Worm (Caenorhabditis elegans) whole organism, midembryonic: ENCODE data around the gene znf-782.

ENCODE experiments used
- T22C8.4 ChIP-seq: fragments of 200-800 bp; sonication (Bioruptor generic); IDR thresholded peaks from 2 replicates; pipeline ENCODE4 v1.3.6; 2022; ENCODE audit warnings: missing genetic modification characterization, missing compliant biosample characterization
- ref-1 ChIP-seq: fragments of 200-800 bp; sonication (Bioruptor generic); conservative IDR thresholded peaks from 2 replicates; pipeline ENCODE4 v1.3.6; 2022; ENCODE audit warnings: missing genetic modification reagents, missing genetic modification characterization, missing compliant biosample characterization
- ztf-29 ChIP-seq: fragments of 200-800 bp; sonication (Bioruptor generic); IDR thresholded peaks from 2 replicates; pipeline ENCODE4 v1.3.6; 2022; ENCODE audit warnings: missing genetic modification reagents, missing genetic modification characterization, missing compliant biosample characterization

DNA sequence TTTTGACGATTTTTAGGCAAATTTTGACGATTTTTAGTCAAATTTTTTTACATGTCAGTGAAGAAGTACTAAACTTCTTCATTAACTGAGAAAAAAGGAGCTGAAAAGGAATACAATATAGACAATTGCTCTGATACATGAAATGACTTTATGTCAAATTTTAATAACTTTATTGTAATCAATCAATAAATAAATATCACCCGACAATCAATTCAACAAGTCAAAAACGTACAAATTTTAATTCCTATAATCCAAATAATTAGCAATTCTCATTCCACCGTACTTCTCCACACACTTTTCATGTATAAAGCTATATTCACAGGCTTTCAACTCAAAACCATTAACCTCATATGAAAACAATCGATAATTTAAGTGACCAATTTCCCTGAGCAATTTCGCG is 28.8 kb downstream of the znf-782 start:
- TF ChIP-seq ztf-29 (GFP tag; lab: Robert Waterston, UW) (no peak), T22C8.4 (GFP tag; lab: Robert Waterston, UW) (no peak), ref-1 (GFP tag; lab: Robert Waterston, UW) (no peak)
